Fruit fly (Drosophila melanogaster): Measurements from ENCODE around the gene vap.

dm6 chrX:15976568-15976967, 29.0 kb downstream of the vap start, which contains the start of gene CG42766:
- TF ChIP-seq h (GFP tag; optimal IDR thresholded peaks at IDR 0.05) (no peak), OdsH (GFP tag; optimal IDR thresholded peaks at IDR 0.05) (no peak), woc (GFP tag; optimal IDR thresholded peaks at IDR 0.05) (no peak), Jra (GFP tag; optimal IDR thresholded peaks at IDR 0.05) (no peak)
